Worm (Caenorhabditis elegans) whole organism, early embryonic: ENCODE data around the gene R12B2.13.

ENCODE experiments used
- B0310.2 ChIP-seq: sonication (generic microtip); optimal IDR thresholded peaks from 2 replicates; lab custom pipeline; 2016; ENCODE audit warnings: mild to moderate bottlenecking, missing genetic modification characterization, missing compliant biosample characterization
- ama-1 ChIP-seq: fragments of 150-350 bp; optimal IDR thresholded peaks from 2 replicates; lab custom pipeline; 2014
- hmg-4 ChIP-seq: fragments of 200-800 bp; sonication (Bioruptor generic); optimal IDR thresholded peaks from 2 replicates; lab custom pipeline; 2018; ENCODE audit warnings: mild to moderate bottlenecking, missing genetic modification characterization, missing compliant biosample characterization
- hnd-1 ChIP-seq: sonication (generic microtip); optimal IDR thresholded peaks from 2 replicates; lab custom pipeline; 2016; ENCODE audit warnings: missing genetic modification characterization, missing compliant biosample characterization

- TF ChIP-seq B0310.2 (tag; lab: Kevin White, UChicago) (no peak), hnd-1 (no peak), ama-1 (lab: Kevin White, UChicago) (no peak), hmg-4 (GFP tag; lab: Kevin White, UChicago) (no peak)
Observed at ce11 chrIII:5846412-5846811, 13.1 kb upstream of the R12B2.13 start.
